Fruit fly (Drosophila melanogaster) ovary, adult (tissue): Measurements from ENCODE around the gene Ac3.

Experiments used
- CG17801 ChIP-seq: fragments of 200-800 bp; optimal IDR thresholded peaks from 2 replicates; lab custom pipeline; 2019; ENCODE audit warnings: missing biosample characterization, mild to moderate bottlenecking, missing genetic modification characterization, moderate library complexity; ENCODE audit not compliant: partially characterized antibody

Gene Ac3

DNA sequence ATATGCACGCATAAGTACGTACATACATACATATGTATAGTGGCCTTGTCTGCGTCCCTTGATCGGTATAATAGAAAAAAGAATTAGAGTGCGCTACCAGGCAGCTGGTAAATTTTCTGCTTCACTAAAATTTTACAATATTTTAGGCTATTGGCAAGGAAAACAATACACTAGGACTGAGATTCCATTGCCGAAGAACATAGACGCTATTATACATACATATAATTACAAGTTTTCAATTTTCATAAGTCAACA lies 1.9 kb upstream of the Ac3 start:
- TF ChIP-seq CG17801: no peak

DNA sequence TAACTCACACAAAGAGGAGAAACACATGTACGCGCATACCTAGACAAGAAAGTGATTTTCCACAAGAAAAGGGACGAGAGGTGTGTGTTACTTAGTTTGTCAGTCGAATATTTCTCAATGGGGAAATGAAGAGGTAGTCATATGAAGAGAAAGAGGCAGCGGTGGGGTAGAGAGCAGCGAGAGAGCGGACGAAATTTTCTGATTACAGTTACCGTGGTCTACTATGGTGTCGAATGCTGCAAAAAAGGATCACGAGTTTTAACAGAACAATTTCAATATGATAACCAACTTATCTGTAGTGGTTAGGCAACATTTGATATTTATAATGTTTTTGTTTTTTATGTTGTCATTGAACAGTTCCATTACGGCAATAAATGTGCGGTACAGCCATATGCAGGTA lies 522 bp downstream of the Ac3 start:
- no peak for TF ChIP-seq CG17801

DNA sequence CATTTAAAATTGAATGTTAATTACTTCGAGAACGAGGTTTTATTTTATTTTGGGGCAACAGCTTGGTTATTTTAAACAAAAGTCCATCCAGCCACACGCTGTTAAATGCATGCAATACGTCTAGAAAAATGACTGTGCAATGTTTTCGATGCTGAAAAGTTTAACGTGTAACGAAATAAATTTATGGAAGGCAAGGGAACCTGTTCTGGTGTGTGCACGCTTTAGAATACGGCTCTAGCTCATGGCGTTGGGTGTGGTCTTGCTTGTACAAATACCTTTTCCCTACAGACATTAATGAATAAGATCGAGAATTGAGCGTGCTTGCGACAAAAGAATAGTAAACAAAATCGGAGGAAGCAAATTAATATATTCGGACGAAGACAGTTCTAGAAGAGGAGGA lies 16.4 kb downstream of the Ac3 start:
- TF ChIP-seq CG17801: no peak

DNA sequence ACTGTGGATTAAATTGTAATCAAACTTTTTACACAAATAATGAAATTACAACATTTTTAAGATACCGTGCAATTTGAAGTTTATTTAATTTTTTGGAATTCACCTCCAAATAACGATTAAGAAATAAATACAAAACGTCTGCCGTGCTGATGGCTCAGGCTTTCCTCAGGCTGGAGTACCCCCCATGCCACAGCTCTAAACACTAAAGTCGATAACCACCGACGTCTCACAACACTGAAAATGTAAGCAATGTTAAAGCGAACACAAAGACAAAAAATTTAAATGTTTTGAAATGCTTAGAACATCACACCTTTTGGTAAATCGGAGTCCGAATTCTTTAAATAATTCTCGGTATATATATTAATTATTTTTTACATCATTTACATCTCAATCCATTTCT lies 25.0 kb downstream of the Ac3 start:
- TF ChIP-seq CG17801: peak; percentile 23

DNA sequence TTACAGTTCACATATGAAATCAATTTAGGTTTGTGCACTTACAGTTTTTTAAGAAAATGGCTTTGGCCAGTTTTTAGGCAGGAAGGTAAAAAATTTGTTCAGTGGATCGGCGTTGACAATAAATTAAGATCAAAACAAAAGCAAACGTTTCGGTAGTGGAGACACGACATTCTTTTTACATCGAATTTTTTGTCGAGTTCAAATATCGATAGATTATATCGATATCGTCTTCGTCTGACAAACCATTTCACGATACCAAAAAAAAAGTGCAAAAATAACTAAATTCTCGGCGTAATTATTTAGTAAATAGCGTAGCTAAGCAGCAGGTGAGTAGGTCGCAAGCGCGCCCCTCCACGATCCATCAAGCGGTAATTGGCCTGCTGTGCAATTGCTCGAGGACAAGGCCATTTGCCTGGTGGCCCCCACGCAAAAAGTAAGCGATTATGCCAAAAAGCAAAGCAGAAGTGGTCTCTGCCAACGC lies 26.2 kb downstream of the Ac3 start, which contains the start of gene Cul2:
TSS of gene Cul2 (plus strand) at position 207 of the 481 bp plus-strand sequence.
- TF ChIP-seq CG17801: no peak

DNA sequence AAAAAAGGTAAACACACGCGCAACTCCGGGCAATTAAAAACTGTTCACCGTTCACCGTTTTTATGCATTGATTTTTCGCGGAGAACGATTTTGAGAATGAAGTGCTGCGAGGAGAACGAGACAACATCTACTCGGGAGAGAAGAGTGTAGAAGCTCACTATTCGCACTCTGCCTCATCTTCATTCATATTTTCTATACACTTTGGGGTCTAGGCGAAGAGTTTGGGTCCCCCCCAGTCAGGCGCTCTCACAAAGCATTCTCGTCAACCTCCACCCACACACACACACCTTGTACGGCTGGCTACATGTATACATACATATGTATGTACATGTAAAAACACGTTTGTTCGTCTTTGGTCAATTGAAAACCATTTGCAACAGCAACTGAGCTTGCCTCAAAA lies 44.2 kb downstream of the Ac3 start:
- no peak for TF ChIP-seq CG17801

DNA sequence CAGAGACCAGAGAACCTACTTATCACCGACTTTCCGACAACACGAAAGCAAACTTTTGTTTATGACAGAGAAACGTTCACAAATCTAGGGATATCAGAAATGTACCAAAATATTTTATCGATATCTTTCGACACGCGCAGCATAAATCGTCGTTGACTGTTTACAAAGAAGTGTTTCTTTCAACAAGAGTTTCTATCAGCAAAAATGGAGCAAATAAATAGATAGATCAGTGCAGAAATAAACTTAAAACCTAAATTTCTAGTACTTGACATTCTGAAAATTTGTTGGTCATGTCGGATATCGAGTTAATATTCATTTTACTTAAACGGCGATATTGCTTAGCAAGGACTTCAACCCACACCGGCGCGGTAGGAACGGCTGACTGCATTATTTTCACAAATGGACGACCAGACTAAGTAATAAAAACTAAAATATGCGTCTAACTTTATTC lies 45.1 kb downstream of the Ac3 start, which contains the start of gene CG2225:
TSS of gene CG2225 (minus strand) at position 51 of the 451 bp plus-strand sequence.
- no peak for TF ChIP-seq CG17801

DNA sequence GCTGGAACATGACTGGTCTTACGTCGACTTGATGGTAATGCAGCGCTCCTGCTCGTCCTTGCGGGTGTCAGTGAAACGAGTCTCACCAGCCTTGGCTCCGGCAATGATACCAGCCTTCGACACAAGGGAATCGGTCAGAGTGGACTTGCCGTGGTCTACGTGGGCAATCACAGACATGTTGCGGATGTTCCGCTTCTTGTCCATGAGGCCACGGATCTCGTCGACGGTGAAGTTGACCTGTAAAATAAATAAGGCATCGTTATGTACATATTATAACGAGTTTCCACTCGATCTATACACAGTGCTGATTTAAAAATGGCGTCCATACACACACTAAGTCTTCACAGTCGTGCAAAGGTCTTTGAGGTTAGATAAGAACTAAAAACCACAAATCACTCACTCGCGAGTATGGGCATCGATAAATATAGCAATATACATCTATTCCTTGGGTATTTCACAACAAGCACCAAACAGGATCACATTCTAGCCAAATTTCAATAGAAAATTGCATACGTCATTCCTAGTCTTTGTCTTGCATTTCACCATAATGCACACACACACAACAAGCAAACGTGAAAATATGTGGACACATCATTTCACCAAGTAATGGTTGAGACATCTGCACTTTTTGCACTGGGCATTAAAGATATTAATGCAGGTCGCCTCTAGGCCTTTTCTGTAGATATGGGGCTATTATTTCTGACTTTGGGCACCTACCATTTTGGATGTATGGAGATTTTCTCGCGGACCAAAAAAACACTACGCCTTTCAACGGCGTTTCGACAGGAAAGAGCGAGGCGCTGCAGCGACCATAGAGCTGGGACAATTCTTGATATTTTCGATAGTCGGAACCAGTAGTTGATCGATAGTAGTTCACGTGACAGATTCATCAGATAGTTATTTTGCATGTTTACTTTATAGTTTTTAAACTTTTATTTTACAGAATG lies 49.2 kb downstream of the Ac3 start, which contains the start of gene eEF2:
TSS of gene eEF2 (minus strand) at position 843 of the 947 bp plus-strand sequence.
- peak; percentile 88 for TF ChIP-seq CG17801

DNA sequence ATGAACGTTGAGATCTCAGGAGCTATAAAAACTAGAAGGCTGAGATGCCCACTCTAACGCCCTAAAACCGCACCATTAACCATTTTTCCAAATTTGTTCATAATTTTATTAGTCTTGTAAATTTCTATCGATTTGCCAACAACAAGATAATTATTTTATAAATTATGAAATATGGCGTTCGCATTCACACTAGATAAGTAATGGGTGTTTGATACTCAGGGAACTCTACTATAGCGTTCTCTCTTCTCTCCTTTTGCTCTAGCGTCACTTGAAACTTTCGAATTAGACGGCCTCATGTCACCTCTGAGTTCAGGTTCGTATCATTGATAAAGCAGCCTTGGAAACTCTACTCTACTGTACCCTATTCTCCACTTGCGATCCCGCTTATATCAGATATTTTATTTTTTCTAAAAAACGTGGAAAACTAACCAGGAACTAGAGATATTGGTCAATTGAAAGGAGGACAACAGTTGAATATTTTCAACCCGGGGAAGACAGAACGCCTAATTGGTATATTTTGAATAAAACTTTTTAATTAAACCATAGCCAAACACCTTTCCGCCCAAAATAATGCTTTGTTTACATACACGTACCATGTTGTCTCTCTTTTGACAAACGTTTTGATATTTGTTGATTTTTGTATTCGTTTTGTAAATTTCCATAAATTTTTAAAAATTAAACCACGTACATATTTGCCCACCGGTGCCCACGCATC lies 50.8 kb downstream of the Ac3 start:
- TF ChIP-seq CG17801: no peak

DNA sequence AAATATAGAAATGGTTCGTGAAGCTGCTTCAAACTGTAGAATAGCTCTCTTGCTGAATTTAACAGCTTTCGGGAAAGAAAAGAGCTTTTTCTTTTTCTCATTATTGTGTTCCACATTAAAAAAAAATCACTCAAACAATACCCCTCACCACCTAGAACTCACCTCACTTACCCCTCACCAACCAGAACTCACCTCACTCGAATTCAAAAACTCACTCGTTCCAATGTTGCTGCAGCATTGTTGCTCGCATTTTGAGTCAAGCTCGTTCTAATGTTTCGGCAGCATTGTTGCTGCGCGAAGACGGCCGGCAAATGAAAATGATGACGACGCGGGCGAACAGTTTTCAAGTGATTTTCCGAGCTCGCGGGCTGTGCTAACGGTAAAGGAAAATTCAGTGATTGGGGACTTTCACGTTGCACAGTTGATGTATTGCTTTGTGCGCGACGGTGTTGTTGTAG lies 51.4 kb downstream of the Ac3 start, which contains the start of gene nolo:
TSS of gene nolo (plus strand) at position 339 of the 458 bp plus-strand sequence.
- TF ChIP-seq CG17801: no peak

DNA sequence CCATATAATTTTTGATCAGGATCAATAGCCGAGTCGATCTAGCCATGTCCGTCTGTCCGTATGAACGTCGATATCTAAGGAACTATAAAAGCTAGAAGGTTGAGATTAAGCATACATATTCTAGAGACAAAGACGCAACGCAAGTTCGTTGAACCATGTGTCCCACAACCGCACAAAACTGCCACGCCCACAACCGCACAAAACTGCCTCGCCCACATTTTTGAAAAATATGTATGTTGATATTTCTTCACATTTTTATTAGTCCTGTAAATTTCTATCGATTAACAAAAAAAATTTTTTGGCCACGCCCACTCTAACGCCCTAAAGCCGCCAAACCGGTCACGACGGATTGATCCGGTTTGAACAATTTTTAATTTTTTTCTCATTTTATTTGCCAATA lies 57.0 kb downstream of the Ac3 start:
- TF ChIP-seq CG17801: no peak
